Worm (Caenorhabditis elegans): ENCODE results near the gene cnd-1.

DNA sequence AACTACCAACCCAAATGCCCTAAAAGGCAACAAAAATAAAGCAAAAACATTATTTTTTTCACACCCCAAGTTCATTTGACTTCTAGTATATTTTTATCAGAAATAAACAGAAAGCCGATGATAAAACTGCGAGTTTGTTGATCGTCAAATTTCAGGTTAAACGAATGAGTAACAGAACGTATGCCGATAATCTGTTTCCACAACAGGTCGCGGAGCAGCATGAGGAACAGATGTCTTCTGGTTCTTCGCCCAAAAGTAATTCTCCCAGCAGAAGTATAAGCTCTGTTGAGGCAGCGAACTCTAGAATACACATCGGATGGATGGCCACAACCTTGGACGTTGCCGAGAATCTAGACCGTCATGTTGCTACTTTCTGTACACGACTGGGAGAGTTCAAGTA, 14.0 kb downstream of the cnd-1 start, which contains the start of gene prmt-5:
- TF ChIP-seq ceh-2 (tag; optimal IDR thresholded peaks at IDR 0.05) (no peak), ceh-30 (tag; optimal IDR thresholded peaks at IDR 0.05) (no peak), pax-1 (tag; optimal IDR thresholded peaks at IDR 0.05) (no peak), unc-55 (GFP tag; optimal IDR thresholded peaks at IDR 0.05) (no peak), nfya-1 (tag; optimal IDR thresholded peaks at IDR 0.05) (no peak), ceh-18 (tag; optimal IDR thresholded peaks at IDR 0.05) (no peak), ahr-1 (tag; optimal IDR thresholded peaks at IDR 0.05) (no peak), pqm-1 (tag; optimal IDR thresholded peaks at IDR 0.05) (no peak), fkh-10 (GFP tag; optimal IDR thresholded peaks at IDR 0.05) (no peak), rnt-1 (tag; optimal IDR thresholded peaks at IDR 0.05) (no peak), nhr-11 (tag; optimal IDR thresholded peaks at IDR 0.05) (no peak), unc-86 (tag; optimal IDR thresholded peaks at IDR 0.05) (no peak)

All from whole organism, late embryonic.